Fruit fly (Drosophila melanogaster): ENCODE measurements around the gene CG17230.

DNA sequence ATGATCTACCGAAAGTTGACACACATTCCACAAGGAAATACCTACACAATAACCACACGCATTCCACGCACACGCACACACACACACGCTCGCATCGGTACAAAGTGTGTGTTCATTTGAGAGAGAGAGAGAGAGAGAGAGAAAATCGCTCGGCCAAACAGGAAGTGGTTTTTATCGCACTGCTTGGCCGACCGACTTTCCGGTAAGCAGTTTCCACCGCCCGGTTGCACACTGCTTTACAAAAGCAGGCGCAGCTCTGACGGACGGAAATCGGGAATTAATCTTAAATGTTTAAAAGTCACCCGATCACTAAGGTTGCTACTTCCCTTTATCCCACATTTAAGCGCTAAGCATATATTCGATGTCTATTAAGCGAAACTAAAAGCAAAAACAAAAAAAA is 44.8 kb upstream of the CG17230 start:
- TF ChIP-seq usp (GFP tag; optimal IDR thresholded peaks at IDR 0.05) (no peak), pan (optimal IDR thresholded peaks at IDR 0.05) (no peak), psq (optimal IDR thresholded peaks at IDR 0.05) (no peak), CG8478 (optimal IDR thresholded peaks at IDR 0.05) (no peak)

Measured in whole organism.